Fruit fly (Drosophila melanogaster) whole organism, prepupa: ENCODE measurements around the gene CG43329.

Experiments
- CG11902 ChIP-seq: fragments of 200-800 bp; sonication (Bioruptor generic); optimal IDR thresholded peaks from 3 replicates; lab custom pipeline; 2016; ENCODE audit warnings: missing biosample characterization, missing genetic modification characterization
- Gug ChIP-seq: fragments of 200-800 bp; sonication (Bioruptor generic); IDR thresholded peaks from 2 replicates; pipeline ENCODE4 v1.3.6; 2022; ENCODE audit warnings: missing biosample characterization, missing genetic modification characterization
- Lpt ChIP-seq: fragments of 200-800 bp; sonication (Bioruptor generic); optimal IDR thresholded peaks from 3 replicates; lab custom pipeline; 2016; ENCODE audit warnings: missing biosample characterization, missing genetic modification characterization
- Met ChIP-seq: fragments of 200-800 bp; sonication (Bioruptor generic); optimal IDR thresholded peaks from 3 replicates; lab custom pipeline; 2016; ENCODE audit warnings: missing biosample characterization, missing genetic modification characterization
- eg ChIP-seq: fragments of 200-800 bp; sonication (Bioruptor generic); IDR thresholded peaks from 3 replicates; pipeline ENCODE4 v1.3.6; 2022; ENCODE audit warnings: missing biosample characterization, missing genetic modification characterization

DNA sequence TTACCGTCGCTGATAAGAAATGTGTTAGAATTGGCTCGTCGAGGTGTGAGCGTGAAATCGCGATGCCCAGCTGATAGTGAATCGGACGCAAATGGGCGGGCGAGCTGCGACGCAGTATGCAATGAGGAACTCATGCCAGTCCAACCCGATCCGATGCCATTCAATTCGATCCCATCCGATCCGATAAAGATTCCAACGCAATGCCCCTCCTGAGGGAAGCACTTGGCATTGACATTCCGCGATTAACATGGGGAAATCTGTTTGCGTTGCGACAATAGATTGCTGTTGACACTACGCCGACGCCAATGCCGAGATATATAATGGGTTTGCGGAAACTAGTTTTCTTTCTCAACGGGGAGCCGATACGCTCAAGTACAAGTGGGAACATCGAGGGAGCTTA is 41.6 kb downstream of the CG43329 start:
- TF ChIP-seq Met (GFP tag; lab: Kevin White, UChicago) (no peak), CG11902 (GFP tag; lab: Kevin White, UChicago) (no peak), eg (no peak), Gug (no peak), Lpt (GFP tag; lab: Kevin White, UChicago) (no peak)
